Fruit fly (Drosophila melanogaster): ENCODE measurements around the gene Nrt.

The Nrt gene

DNA sequence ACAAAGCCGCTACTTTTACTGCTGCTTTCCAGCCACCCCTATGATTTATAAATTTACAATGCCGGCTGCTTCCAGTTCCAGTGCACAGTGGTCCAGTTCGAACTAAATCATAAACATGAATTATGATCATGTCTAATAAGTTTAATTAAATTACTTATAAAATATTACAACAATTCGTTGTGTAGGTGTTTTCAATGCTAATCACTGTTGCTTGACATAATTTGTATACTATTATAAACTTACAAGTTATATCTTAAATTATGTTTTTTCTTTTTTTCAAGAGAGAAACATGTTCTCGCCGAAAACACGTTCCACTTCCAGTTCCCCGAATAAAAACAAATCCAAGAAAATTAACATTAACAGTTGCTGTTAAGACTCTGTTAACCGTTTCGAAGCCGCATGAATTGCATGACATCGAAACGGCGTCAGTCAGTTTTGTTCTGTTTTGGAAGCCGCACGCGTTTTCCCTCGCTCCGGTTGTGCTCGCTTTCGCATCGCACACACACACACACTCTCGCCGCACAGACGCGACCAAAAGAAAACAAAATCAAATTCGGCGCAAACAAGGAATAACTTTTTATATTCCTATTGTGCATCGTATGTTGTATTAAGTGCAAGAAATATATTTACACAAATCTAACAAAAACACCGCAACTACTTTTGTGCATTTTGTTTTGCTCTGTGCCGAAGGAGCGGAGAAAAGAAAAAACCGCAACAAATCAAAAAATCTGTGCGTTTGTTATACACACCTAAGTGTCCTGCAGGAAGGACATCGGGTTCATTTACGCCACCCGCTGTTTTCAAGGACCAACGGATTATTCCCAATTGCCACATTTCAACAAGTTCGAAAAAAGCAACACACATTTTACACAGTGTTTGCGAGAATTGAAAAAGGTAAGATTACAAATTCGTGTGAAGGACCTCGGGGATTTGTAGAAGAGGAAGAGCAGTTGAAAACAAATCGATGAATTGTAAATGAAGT, at the start of gene Nrt:
TSS of gene Nrt (plus strand) at position 426 of the 982 bp plus-strand sequence.
- TF ChIP-seq CTCF (optimal IDR thresholded peaks at IDR 0.05) (no peak), CG8478 (optimal IDR thresholded peaks at IDR 0.05) (no peak)

DNA sequence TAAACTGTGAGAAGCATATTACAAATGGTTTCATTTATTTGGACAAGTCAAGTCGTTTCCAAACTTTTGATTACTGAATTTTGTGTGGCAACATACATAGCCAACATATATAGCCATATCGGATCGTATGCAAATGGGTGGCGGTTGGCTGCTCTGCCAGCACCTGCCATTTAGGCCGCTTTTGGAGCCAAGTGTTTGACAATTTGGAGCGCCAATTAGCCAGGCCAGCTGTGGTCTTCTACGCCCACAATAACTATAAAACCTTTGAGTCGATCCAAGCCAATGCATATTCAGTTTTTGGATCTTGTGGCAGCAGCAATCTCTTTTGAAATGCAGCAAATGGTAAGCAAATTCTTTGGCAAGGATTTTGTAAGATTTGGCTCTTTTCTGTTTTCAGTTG, 41.3 kb upstream of the Nrt start, which contains the start of gene CG13031:
TSS of gene CG13031 (plus strand) at position 301 of the 400 bp plus-strand sequence.
- no peak for TF ChIP-seq CTCF (optimal IDR thresholded peaks at IDR 0.05)
- no peak for TF ChIP-seq CG8478 (optimal IDR thresholded peaks at IDR 0.05)

DNA sequence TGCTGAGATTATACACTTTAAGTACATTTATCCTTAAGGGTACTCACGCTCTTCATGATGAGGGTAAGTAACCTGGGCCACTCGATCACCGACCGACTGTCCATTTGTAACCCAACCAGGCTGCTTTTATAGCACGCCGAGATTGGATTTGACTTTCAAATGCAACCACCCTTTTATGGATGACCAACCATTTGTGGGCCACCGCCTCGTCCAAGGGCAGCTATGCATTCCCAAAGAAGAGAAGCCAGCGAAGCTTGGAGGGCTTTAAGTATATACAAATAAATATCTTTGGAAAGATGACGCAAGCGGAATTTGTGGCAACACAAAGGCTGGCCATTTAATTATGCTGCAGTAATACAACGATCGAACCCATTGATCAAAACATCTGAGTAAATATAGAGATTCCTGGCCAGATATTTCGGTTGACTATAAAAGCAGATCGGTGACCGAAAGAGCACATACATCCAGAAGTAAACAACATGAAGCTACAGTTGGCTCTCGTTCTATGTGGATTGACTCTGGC, 39.7 kb upstream of the Nrt start, which contains the start of the genes CG13026 and PGRP-SB2:
TSS of gene CG13026 (minus strand) at position 101 of the 523 bp plus-strand sequence.
TSS of gene PGRP-SB2 (plus strand) at position 473 of the 523 bp plus-strand sequence.
- TF ChIP-seq CTCF (optimal IDR thresholded peaks at IDR 0.05) (no peak), CG8478 (optimal IDR thresholded peaks at IDR 0.05) (no peak)

DNA sequence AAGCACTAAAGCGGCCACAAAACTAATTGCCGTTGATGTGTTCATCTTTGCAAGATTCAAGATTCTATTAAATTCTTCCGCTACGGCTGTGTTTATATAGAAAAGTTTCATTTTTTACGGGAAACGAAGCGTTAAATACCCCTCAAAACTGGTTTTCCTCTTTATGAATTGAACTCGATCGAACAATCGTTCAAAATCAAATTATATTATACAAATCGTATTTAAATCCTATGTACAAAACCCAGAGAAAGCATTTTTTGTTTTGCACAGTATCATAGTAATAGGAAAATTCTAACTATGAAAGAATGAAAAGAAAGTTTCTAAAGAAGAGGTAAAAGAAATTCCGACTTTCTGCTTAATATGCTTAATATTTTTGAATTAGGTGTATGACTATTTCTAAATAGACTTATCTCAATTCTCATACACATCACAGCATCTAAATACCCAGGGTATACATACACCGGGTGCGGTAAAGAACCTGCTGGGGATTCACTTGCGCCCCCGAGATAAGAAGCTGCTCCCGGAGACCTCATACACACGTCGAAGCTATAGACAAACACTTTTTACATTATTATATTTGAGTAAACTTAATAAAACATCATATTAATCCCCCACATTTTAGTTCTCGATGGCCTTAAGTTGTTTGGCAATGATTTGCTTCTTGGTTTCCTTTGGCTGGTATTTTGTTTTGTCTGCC, 37.8 kb upstream of the Nrt start, which contains the start of gene PGRP-SB1:
TSS of gene PGRP-SB1 (minus strand) at position 51 of the 697 bp plus-strand sequence.
- TF ChIP-seq CG8478 (optimal IDR thresholded peaks at IDR 0.05): no peak
- TF ChIP-seq CTCF (optimal IDR thresholded peaks at IDR 0.05): no peak

- TF ChIP-seq CTCF (optimal IDR thresholded peaks at IDR 0.05) (no peak), CG8478 (optimal IDR thresholded peaks at IDR 0.05) (no peak)
These were observed 35.2 kb upstream of the Nrt start, which contains the start of gene Dbp73D for dm6 chr3L:16730645-16731044. Dbp73D (minus strand) TSS chr3L:16730818.

dm6 chr3L:16733246-16733645, 32.6 kb upstream of the Nrt start, which contains the start of gene CG9701:
CG9701 (plus strand) TSS chr3L:16733546.
- TF ChIP-seq CTCF (optimal IDR thresholded peaks at IDR 0.05) (no peak), CG8478 (optimal IDR thresholded peaks at IDR 0.05) (no peak)

dm6 chr3L:16741660-16742059, 24.2 kb upstream of the Nrt start:
- TF ChIP-seq CTCF (optimal IDR thresholded peaks at IDR 0.05) (no peak), CG8478 (optimal IDR thresholded peaks at IDR 0.05) (no peak)

dm6 chr3L:16743906-16744704, 21.8 kb upstream of the Nrt start:
- TF ChIP-seq CG8478 (optimal IDR thresholded peaks at IDR 0.05) (no peak), CTCF (optimal IDR thresholded peaks at IDR 0.05) (no peak)

DNA sequence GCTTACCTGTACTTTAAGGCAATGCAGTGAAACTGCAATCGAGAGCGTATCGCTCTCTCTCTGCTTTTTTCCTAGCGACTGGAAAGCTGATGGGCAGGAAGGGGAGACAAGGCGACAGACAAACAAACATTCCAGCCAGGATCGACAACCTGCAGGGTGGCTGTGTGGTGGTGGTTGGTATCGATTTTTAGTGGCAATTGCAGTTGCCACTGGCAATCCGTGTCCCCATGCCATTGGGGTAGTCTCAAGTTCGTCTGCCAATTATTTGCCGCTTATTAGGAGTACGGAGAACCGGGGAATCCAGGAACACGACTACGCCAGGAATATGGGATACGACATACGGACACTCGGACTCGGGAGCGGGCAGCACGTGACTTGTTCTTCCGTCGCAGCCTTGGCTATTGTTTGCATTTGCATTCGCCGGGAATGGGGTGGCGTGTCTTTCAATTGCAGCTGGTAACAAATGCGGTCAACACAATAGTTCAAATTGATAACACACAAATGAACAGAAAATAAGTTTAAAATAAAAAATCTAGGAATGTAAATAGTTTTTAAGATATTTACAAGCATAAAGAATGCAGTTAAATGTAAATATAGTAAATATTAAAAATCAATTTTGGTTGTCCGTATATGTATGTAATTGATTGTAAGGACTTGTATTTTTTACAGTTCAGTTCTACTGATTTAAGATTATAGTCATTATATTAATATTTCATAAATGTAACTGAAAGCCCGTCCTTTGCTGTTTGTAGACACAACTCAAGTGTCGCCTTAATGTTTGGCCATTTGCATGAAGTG, 19.1 kb upstream of the Nrt start:
- no peak for TF ChIP-seq CG8478 (optimal IDR thresholded peaks at IDR 0.05)
- no peak for TF ChIP-seq CTCF (optimal IDR thresholded peaks at IDR 0.05)

DNA sequence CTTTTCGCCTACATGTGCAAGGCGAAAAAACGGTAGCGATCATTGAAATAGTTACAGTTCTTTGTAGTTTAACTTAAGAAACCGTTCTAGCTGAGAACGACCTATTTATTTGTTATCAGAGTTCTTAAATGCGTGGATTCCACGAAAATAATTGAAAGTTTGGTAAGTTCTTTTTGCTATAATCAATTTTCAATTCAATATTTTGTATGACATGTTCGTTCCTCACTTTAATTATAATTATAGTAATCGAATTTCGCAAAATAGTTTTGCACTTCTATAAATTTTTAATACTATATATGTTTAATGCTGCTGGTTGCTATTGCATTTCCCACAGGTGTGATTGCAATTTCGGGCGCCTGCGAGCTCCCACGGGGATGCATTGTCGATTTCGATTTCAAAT, 17.5 kb upstream of the Nrt start:
- TF ChIP-seq CG8478 (optimal IDR thresholded peaks at IDR 0.05): no peak
- no peak for TF ChIP-seq CTCF (optimal IDR thresholded peaks at IDR 0.05)

DNA sequence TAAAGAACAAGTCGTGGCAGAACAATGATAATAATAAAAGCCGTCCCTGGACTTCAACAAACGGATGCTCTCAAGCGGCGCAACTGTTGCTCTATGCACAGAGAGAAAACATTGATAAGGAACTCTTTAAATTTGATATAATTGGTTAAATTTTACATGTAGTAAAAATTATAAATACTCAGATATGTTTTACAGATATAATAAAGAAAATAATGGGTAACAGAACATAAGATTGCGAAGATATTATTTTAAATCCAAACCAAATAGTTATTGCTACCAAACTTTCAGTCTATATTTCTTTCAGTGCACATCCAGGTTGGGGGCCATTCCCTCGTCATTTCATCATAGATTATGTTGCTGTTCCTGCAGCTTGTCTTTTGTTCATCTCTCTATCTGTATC, 16.1 kb upstream of the Nrt start:
- TF ChIP-seq CG8478 (optimal IDR thresholded peaks at IDR 0.05) (no peak), CTCF (optimal IDR thresholded peaks at IDR 0.05) (no peak)

DNA sequence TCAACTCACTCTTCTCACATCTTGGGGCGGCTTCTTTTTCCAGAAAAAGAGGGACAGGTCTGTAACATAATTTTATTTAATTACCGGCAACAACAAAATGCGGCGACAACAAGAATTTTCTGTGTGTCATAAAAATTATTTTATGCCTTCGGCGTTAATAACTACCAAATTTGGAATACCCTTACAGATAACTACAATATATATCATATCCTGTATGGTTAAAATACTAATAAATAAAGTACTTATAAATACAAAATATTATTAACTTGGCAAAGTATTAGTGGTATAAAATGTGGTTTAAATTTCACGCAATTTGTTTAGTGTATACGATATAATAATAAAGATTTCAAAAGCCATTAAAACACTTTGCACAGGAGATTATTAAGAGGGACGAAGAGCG, 15.1 kb upstream of the Nrt start:
- TF ChIP-seq CTCF (optimal IDR thresholded peaks at IDR 0.05) (no peak), CG8478 (optimal IDR thresholded peaks at IDR 0.05) (no peak)

- TF ChIP-seq CTCF (optimal IDR thresholded peaks at IDR 0.05) (no peak), CG8478 (optimal IDR thresholded peaks at IDR 0.05) (no peak)
These were observed 14.3 kb upstream of the Nrt start for dm6 chr3L:16751487-16752054.
